Worm (Caenorhabditis elegans) whole organism, L1 larva: ENCODE measurements around the gene T09A12.8.

Experiments used
- C04F5.9 ChIP-seq: sonication (generic microtip); optimal IDR thresholded peaks from 2 replicates; lab custom pipeline; 2016; ENCODE audit warnings: missing genetic modification characterization, missing compliant biosample characterization
- Y116A8C.19 ChIP-seq: sonication (generic microtip); optimal IDR thresholded peaks from 2 replicates; lab custom pipeline; 2016; ENCODE audit warnings: missing compliant biosample characterization, missing genetic modification characterization, borderline replicate concordance
- ceh-88 ChIP-seq: fragments of 200-800 bp; sonication (Bioruptor generic); IDR thresholded peaks from 2 replicates; pipeline ENCODE4 v1.3.6; 2022; ENCODE audit warnings: missing genetic modification characterization, missing compliant biosample characterization
- dsc-1 ChIP-seq: sonication (generic microtip); optimal IDR thresholded peaks from 2 replicates; lab custom pipeline; 2016; ENCODE audit warnings: mild to moderate bottlenecking, missing genetic modification characterization, missing compliant biosample characterization
- egl-13 ChIP-seq: sonication (generic microtip); optimal IDR thresholded peaks from 2 replicates; lab custom pipeline; 2016; ENCODE audit warnings: missing genotype, missing genetic modification reagents, missing genetic modification characterization, missing compliant biosample characterization
- egl-27 ChIP-seq, 2 experiments: fragments of 150-350 bp in 1 of 2; sonication (generic microtip); optimal IDR thresholded peaks; 3 replicates each; lab custom pipeline; 2017 to 2018; ENCODE audit warnings: missing biosample characterization in 2 of 2, missing genetic modification characterization in 2 of 2, missing genetic modification reagents in 2 of 2
- fkh-4 ChIP-seq: sonication (generic microtip); optimal IDR thresholded peaks from 2 replicates; lab custom pipeline; 2016; ENCODE audit warnings: missing compliant biosample characterization, missing genetic modification characterization, borderline replicate concordance
- grh-1 ChIP-seq: fragments of 200-800 bp; sonication (Bioruptor generic); IDR thresholded peaks from 2 replicates; pipeline ENCODE4 v1.3.6; 2022; ENCODE audit warnings: missing genetic modification reagents, missing genetic modification characterization, missing compliant biosample characterization
- isw-1 ChIP-seq: fragments of 200-800 bp; sonication (Bioruptor generic); IDR thresholded peaks from 2 replicates; pipeline ENCODE4 v1.3.6; 2022; ENCODE audit warnings: missing genetic modification characterization, missing compliant biosample characterization
- jun-1 ChIP-seq: fragments of 150-350 bp; optimal IDR thresholded peaks from 2 replicates; lab custom pipeline; 2014; ENCODE audit warnings: missing biosample characterization, missing genetic modification reagents, missing genetic modification characterization
- lin-14 ChIP-seq: fragments of 200-800 bp; sonication (Bioruptor generic); optimal IDR thresholded peaks from 2 replicates; lab custom pipeline; 2018; ENCODE audit warnings: mild to moderate bottlenecking, missing genetic modification characterization, moderate library complexity, missing compliant biosample characterization
- lir-3 ChIP-seq: sonication (generic microtip); optimal IDR thresholded peaks from 2 replicates; lab custom pipeline; 2016; ENCODE audit warnings: mild to moderate bottlenecking, missing genetic modification characterization, moderate library complexity, missing compliant biosample characterization; ENCODE audit not compliant: poor library complexity
- mab-9 ChIP-seq: fragments of 200-800 bp; sonication (Bioruptor generic); IDR thresholded peaks from 2 replicates; pipeline ENCODE4 v1.3.6; 2022; ENCODE audit warnings: missing genetic modification reagents, missing genetic modification characterization, missing compliant biosample characterization
- mdl-1 ChIP-seq, 2 experiments: fragments of 150-350 bp; optimal IDR thresholded peaks; 2 replicates each; lab custom pipeline; 2014 to 2017; ENCODE audit warnings: missing biosample characterization in 2 of 2, missing genetic modification characterization in 2 of 2, inconsistent platforms in 1 of 2
- mef-2 ChIP-seq: fragments of 150-350 bp; optimal IDR thresholded peaks from 2 replicates; lab custom pipeline; 2014; ENCODE audit warnings: missing biosample characterization, missing genetic modification characterization
- nhr-12 ChIP-seq: sonication (generic microtip); optimal IDR thresholded peaks from 2 replicates; lab custom pipeline; 2017; ENCODE audit warnings: missing biosample characterization, missing genetic modification characterization
- nhr-28 ChIP-seq: fragments of 150-350 bp; optimal IDR thresholded peaks from 2 replicates; lab custom pipeline; 2014; ENCODE audit warnings: missing biosample characterization, missing genetic modification characterization
- nhr-76 ChIP-seq: sonication (generic microtip); optimal IDR thresholded peaks from 2 replicates; lab custom pipeline; 2017; ENCODE audit warnings: missing biosample characterization, missing genetic modification characterization
- sptf-1 ChIP-seq: fragments of 150-350 bp; optimal IDR thresholded peaks from 2 replicates; lab custom pipeline; 2014; ENCODE audit warnings: missing biosample characterization, missing genetic modification characterization
- tlp-1 ChIP-seq: fragments of 150-350 bp; optimal IDR thresholded peaks from 2 replicates; lab custom pipeline; 2014; ENCODE audit warnings: missing biosample characterization, missing genetic modification characterization
- unc-130 ChIP-seq: fragments of 150-350 bp; optimal IDR thresholded peaks from 2 replicates; lab custom pipeline; 2017; ENCODE audit warnings: missing biosample characterization, missing genetic modification characterization, inconsistent platforms
- unc-86 ChIP-seq: sonication (generic microtip); optimal IDR thresholded peaks from 2 replicates; lab custom pipeline; 2016; ENCODE audit warnings: missing genetic modification characterization, missing compliant biosample characterization
- unc-98 ChIP-seq: fragments of 200-800 bp; sonication (Bioruptor generic); IDR thresholded peaks from 2 replicates; pipeline ENCODE4 v1.3.6; 2022; ENCODE audit warnings: missing genetic modification characterization, missing compliant biosample characterization
- xbp-1 ChIP-seq: sonication (generic microtip); optimal IDR thresholded peaks from 2 replicates; lab custom pipeline; 2016; ENCODE audit warnings: missing genetic modification characterization, missing compliant biosample characterization
- zag-1 ChIP-seq: fragments of 150-350 bp; optimal IDR thresholded peaks from 2 replicates; lab custom pipeline; 2014; ENCODE audit warnings: missing biosample characterization, missing genetic modification characterization

Gene T09A12.8

DNA sequence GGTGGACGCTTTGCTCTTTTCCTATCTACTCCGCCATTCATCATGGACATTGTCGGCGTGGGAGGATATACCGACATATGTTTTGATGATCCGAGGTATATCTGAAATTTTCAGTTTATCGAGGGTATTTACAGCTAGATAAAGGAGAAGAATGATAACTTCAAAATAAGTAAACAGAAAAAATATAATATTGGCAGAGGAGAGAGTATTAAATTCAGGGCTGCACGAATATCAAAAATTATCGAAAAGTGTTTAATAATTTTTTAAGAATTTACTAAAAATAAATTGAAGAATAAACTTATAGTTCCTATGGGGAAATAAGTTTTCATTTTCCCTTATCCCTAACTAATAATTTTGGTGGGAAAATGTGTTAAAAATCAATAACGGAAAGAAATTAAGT, 44.6 kb downstream of the T09A12.8 start, which contains the start of gene wsp-1:
TSS of gene wsp-1 (minus strand) at position 101 of the 400 bp plus-strand sequence.
- TF ChIP-seq nhr-12 (no peak), egl-13 (tag; lab: Kevin White, UChicago) (no peak), Y116A8C.19 (tag; lab: Kevin White, UChicago) (no peak), C04F5.9 (tag; lab: Kevin White, UChicago) (no peak), dsc-1 (no peak), mdl-1 (tag; optimal IDR thresholded peaks at IDR 0.05; lab: Kevin White, UChicago) (no peak), mab-9 (GFP tag; lab: Robert Waterston, UW) (no peak), nhr-76 (no peak), nhr-28 (tag; lab: Kevin White, UChicago) (no peak), unc-86 (no peak), tlp-1 (tag; lab: Kevin White, UChicago) (no peak), egl-27 (tag; optimal IDR thresholded peaks at IDR 0.05; lab: Kevin White, UChicago) (no peak)

DNA sequence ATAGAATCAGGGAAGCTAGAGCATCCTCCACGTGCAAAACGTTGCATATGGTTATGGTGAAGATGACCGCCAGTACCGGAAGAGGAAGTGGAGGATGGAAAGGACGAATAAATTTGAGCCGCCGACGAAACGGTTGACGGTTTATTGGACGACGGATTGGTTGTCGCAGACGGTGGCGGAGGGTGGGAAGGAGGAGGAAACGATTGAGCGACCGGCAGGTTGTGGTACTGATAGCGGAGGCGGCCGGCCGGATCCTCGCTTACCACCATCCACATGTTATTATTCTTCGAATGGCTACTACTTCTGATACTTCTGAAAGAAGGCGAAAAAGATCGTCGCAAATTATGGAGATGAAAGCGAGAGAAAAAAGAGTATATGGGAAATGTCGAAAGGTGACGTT, 50.6 kb downstream of the T09A12.8 start:
- TF ChIP-seq unc-130 (no peak), sptf-1 (tag; lab: Kevin White, UChicago) (no peak), lin-14 (GFP tag; lab: Kevin White, UChicago) (no peak), unc-98 (no peak), mef-2 (tag; lab: Kevin White, UChicago) (no peak), C04F5.9 (tag; lab: Kevin White, UChicago) (no peak), xbp-1 (tag; lab: Kevin White, UChicago) (no peak), nhr-28 (tag; lab: Kevin White, UChicago) (no peak), zag-1 (no peak), tlp-1 (tag; lab: Kevin White, UChicago) (no peak), lir-3 (tag; lab: Kevin White, UChicago) (no peak), grh-1 (GFP tag; lab: Robert Waterston, UW) (no peak), isw-1 (GFP tag; lab: Robert Waterston, UW) (no peak), ceh-88 (GFP tag; lab: Robert Waterston, UW) (no peak), jun-1 (tag; lab: Kevin White, UChicago) (no peak), fkh-4 (tag; lab: Kevin White, UChicago) (no peak)
